Worm (Caenorhabditis elegans) whole organism, young adult: ENCODE data around the gene C28H8.5.

ENCODE experiments used
- D2030.7 ChIP-seq: fragments of 200-800 bp; sonication (Bioruptor generic); IDR thresholded peaks from 2 replicates; pipeline ENCODE4 v1.3.6; 2022; ENCODE audit warnings: missing genetic modification reagents, missing genetic modification characterization, missing compliant biosample characterization
- F10E7.11 ChIP-seq: sonication (generic microtip); optimal IDR thresholded peaks from 2 replicates; lab custom pipeline; 2017; ENCODE audit warnings: mild to moderate bottlenecking, missing genetic modification characterization, moderate library complexity, missing compliant biosample characterization
- F23B12.7 ChIP-seq: sonication (generic microtip); optimal IDR thresholded peaks from 2 replicates; lab custom pipeline; 2017; ENCODE audit warnings: missing genetic modification characterization, mild to moderate bottlenecking, missing compliant biosample characterization, antibody characterized with exemption, moderate library complexity; ENCODE audit not compliant: insufficient read depth
- F33H1.4 ChIP-seq: fragments of 200-800 bp; sonication (Bioruptor generic); IDR thresholded peaks from 2 replicates; pipeline ENCODE4 v1.3.6; 2022; ENCODE audit warnings: missing genetic modification reagents, missing genetic modification characterization, missing compliant biosample characterization
- F37B4.10 ChIP-seq: fragments of 200-800 bp; sonication (Bioruptor generic); IDR thresholded peaks from 2 replicates; pipeline ENCODE4 v1.3.6; 2022; ENCODE audit warnings: missing genetic modification characterization, missing compliant biosample characterization
- K11D2.4 ChIP-seq: fragments of 200-800 bp; sonication (Bioruptor generic); IDR thresholded peaks from 2 replicates; pipeline ENCODE4 v1.3.6; 2022; ENCODE audit warnings: missing genetic modification reagents, missing genetic modification characterization, missing compliant biosample characterization
- T07F8.4 ChIP-seq: sonication (generic microtip); optimal IDR thresholded peaks from 2 replicates; lab custom pipeline; 2016; ENCODE audit warnings: mild to moderate bottlenecking, missing genetic modification characterization, moderate library complexity, missing compliant biosample characterization
- Y53F4B.3 ChIP-seq: fragments of 200-800 bp; sonication (Bioruptor generic); IDR thresholded peaks from 2 replicates; pipeline ENCODE4 v1.3.6; 2022; ENCODE audit warnings: missing genetic modification reagents, missing genetic modification characterization, missing compliant biosample characterization
- Y95B8A.8 ChIP-seq: fragments of 200-800 bp; sonication (Bioruptor generic); IDR thresholded peaks from 2 replicates; pipeline ENCODE4 v1.3.6; 2022; ENCODE audit warnings: missing genetic modification reagents, missing genetic modification characterization, missing compliant biosample characterization
- ama-1 ChIP-seq, 3 experiments: fragments of 150-350 bp in 1 of 3; sonication (generic microtip) in 2 of 3; optimal IDR thresholded peaks; 2 replicates each; lab custom pipeline; 2014 to 2018; ENCODE audit warnings: missing biosample characterization in 2 of 3, missing genetic modification characterization in 2 of 3, missing genetic modification reagents in 2 of 3
- aptf-3 ChIP-seq: fragments of 200-800 bp; sonication (Bioruptor generic); IDR thresholded peaks from 2 replicates; pipeline ENCODE4 v1.3.6; 2022; ENCODE audit warnings: missing genetic modification characterization, missing compliant biosample characterization
- atf-7 ChIP-seq: sonication (generic microtip); optimal IDR thresholded peaks from 2 replicates; lab custom pipeline; 2017; ENCODE audit warnings: mild to moderate bottlenecking, missing genetic modification characterization, missing compliant biosample characterization
- attf-3 ChIP-seq: fragments of 200-800 bp; sonication (Bioruptor generic); conservative IDR thresholded peaks from 2 replicates; pipeline ENCODE4 v1.3.6; 2022; ENCODE audit warnings: missing genetic modification reagents, missing genetic modification characterization, missing compliant biosample characterization
- bed-1 ChIP-seq: fragments of 200-800 bp; sonication (Bioruptor generic); IDR thresholded peaks from 2 replicates; pipeline ENCODE4 v1.3.6; 2022; ENCODE audit warnings: missing genetic modification reagents, missing genetic modification characterization, missing compliant biosample characterization
- cebp-2 ChIP-seq: fragments of 200-800 bp; sonication (Bioruptor generic); IDR thresholded peaks from 2 replicates; pipeline ENCODE4 v1.3.6; 2022; ENCODE audit warnings: missing genetic modification characterization, missing compliant biosample characterization
- ceh-27 ChIP-seq: fragments of 200-800 bp; sonication (Bioruptor generic); optimal IDR thresholded peaks from 2 replicates; lab custom pipeline; 2018; ENCODE audit warnings: mild to moderate bottlenecking, missing genetic modification characterization, moderate library complexity, missing compliant biosample characterization
- ceh-40 ChIP-seq: fragments of 200-800 bp; sonication (Bioruptor generic); IDR thresholded peaks from 2 replicates; pipeline ENCODE4 v1.3.6; 2022; ENCODE audit warnings: missing genetic modification characterization, missing compliant biosample characterization
- ceh-79 ChIP-seq: sonication (generic microtip); optimal IDR thresholded peaks from 2 replicates; lab custom pipeline; 2017; ENCODE audit warnings: mild to moderate bottlenecking, missing genetic modification characterization, missing compliant biosample characterization
- ceh-91 ChIP-seq: fragments of 200-800 bp; sonication (Bioruptor generic); IDR thresholded peaks from 2 replicates; pipeline ENCODE4 v1.3.6; 2022; ENCODE audit warnings: missing genetic modification reagents, missing genetic modification characterization, missing compliant biosample characterization
- die-1 ChIP-seq: sonication (generic microtip); optimal IDR thresholded peaks from 2 replicates; lab custom pipeline; 2016; ENCODE audit warnings: missing genotype, mild to moderate bottlenecking, missing genetic modification characterization, missing compliant biosample characterization
- efl-1 ChIP-seq: fragments of 150-350 bp; optimal IDR thresholded peaks from 2 replicates; lab custom pipeline; 2014; ENCODE audit warnings: missing biosample characterization, missing genetic modification reagents, missing genetic modification characterization
- egl-18 ChIP-seq: fragments of 200-800 bp; sonication (Bioruptor generic); IDR thresholded peaks from 2 replicates; pipeline ENCODE4 v1.3.6; 2022; ENCODE audit warnings: missing genetic modification reagents, missing genetic modification characterization, missing compliant biosample characterization
- egl-44 ChIP-seq: fragments of 200-800 bp; sonication (Bioruptor generic); IDR thresholded peaks from 2 replicates; pipeline ENCODE4 v1.3.6; 2022; ENCODE audit warnings: missing genetic modification reagents, missing genetic modification characterization, missing compliant biosample characterization
- egrh-3 ChIP-seq: fragments of 200-800 bp; sonication (Bioruptor generic); IDR thresholded peaks from 2 replicates; pipeline ENCODE4 v1.3.6; 2022; ENCODE audit warnings: missing genetic modification reagents, missing genetic modification characterization, missing compliant biosample characterization
- hmg-1.2 ChIP-seq: fragments of 200-800 bp; sonication (Bioruptor generic); IDR thresholded peaks from 2 replicates; pipeline ENCODE4 v1.3.6; 2022; ENCODE audit warnings: missing genetic modification reagents, missing genetic modification characterization, missing compliant biosample characterization
- hmg-20 ChIP-seq: fragments of 200-800 bp; sonication (Bioruptor generic); IDR thresholded peaks from 2 replicates; pipeline ENCODE4 v1.3.6; 2022; ENCODE audit warnings: missing genetic modification reagents, missing genetic modification characterization, missing compliant biosample characterization
- hsf-1 ChIP-seq: fragments of 200-800 bp; sonication (Bioruptor generic); IDR thresholded peaks from 2 replicates; pipeline ENCODE4 v1.3.6; 2022; ENCODE audit warnings: missing genetic modification reagents, missing genetic modification characterization, missing compliant biosample characterization
- let-526 ChIP-seq: fragments of 200-800 bp; sonication (Bioruptor generic); IDR thresholded peaks from 2 replicates; pipeline ENCODE4 v1.3.6; 2022; ENCODE audit warnings: missing genetic modification reagents, missing genetic modification characterization, missing compliant biosample characterization
- let-607 ChIP-seq, 2 experiments: fragments of 200-800 bp in 1 of 2; sonication (Bioruptor generic) in 1 of 2; sonication (generic microtip) in 1 of 2; optimal IDR thresholded peaks; 2 replicates each; lab custom pipeline; 2016 to 2018; ENCODE audit warnings: mild to moderate bottlenecking in 2 of 2, missing compliant biosample characterization in 2 of 2, missing genetic modification characterization in 2 of 2, moderate library complexity in 2 of 2, missing genotype in 1 of 2
- lir-1 ChIP-seq: fragments of 200-800 bp; sonication (Bioruptor generic); conservative IDR thresholded peaks from 2 replicates; pipeline ENCODE4 v1.3.6; 2022; ENCODE audit warnings: missing genetic modification reagents, missing genetic modification characterization, missing compliant biosample characterization
- madf-10 ChIP-seq: sonication (generic microtip); optimal IDR thresholded peaks from 2 replicates; lab custom pipeline; 2016; ENCODE audit warnings: mild to moderate bottlenecking, missing genetic modification characterization, missing compliant biosample characterization
- madf-8 ChIP-seq: fragments of 200-800 bp; sonication (Bioruptor generic); conservative IDR thresholded peaks from 2 replicates; pipeline ENCODE4 v1.3.6; 2022; ENCODE audit warnings: missing genetic modification reagents, missing genetic modification characterization, missing compliant biosample characterization
- nfya-2 ChIP-seq: fragments of 200-800 bp; sonication (Bioruptor generic); IDR thresholded peaks from 2 replicates; pipeline ENCODE4 v1.3.6; 2022; ENCODE audit warnings: missing genetic modification reagents, missing genetic modification characterization, missing compliant biosample characterization
- pha-4 ChIP-seq: fragments of 150-350 bp; sonication (generic microtip); optimal IDR thresholded peaks from 2 replicates; lab custom pipeline; 2014; ENCODE audit warnings: missing biosample characterization, missing genetic modification reagents, missing genetic modification characterization
- rcor-1 ChIP-seq: fragments of 200-800 bp; sonication (Bioruptor generic); IDR thresholded peaks from 2 replicates; pipeline ENCODE4 v1.3.6; 2022; ENCODE audit warnings: missing genetic modification reagents, missing genetic modification characterization, missing compliant biosample characterization
- repo-1 ChIP-seq: sonication (generic microtip); optimal IDR thresholded peaks from 2 replicates; lab custom pipeline; 2017; ENCODE audit warnings: mild to moderate bottlenecking, missing genetic modification characterization, missing compliant biosample characterization
- sea-2 ChIP-seq: fragments of 200-800 bp; sonication (Bioruptor generic); IDR thresholded peaks from 2 replicates; pipeline ENCODE4 v1.3.6; 2022; ENCODE audit warnings: missing genetic modification characterization, missing compliant biosample characterization
- snpc-1.1 ChIP-seq: sonication (generic microtip); optimal IDR thresholded peaks from 2 replicates; lab custom pipeline; 2017; ENCODE audit warnings: missing genetic modification characterization, mild to moderate bottlenecking, missing compliant biosample characterization, antibody characterized with exemption, moderate library complexity, missing genotype, missing genetic modification reagents; ENCODE audit not compliant: insufficient read depth
- snpc-1.3 ChIP-seq: sonication (generic microtip); optimal IDR thresholded peaks from 2 replicates; lab custom pipeline; 2017; ENCODE audit warnings: missing genetic modification characterization, mild to moderate bottlenecking, missing compliant biosample characterization, antibody characterized with exemption, moderate library complexity, missing genotype, missing genetic modification reagents; ENCODE audit not compliant: insufficient read depth
- snpc-4 ChIP-seq, 5 experiments: fragments of 150-350 bp in 1 of 5; sonication (generic microtip) in 4 of 5; optimal IDR thresholded peaks; 2 replicates each; lab custom pipeline; 2014 to 2018; ENCODE audit warnings: missing genetic modification characterization in 5 of 5, missing biosample characterization in 3 of 5, antibody characterized with exemption in 2 of 5, mild to moderate bottlenecking in 2 of 5, missing compliant biosample characterization in 2 of 5, missing genotype in 2 of 5, moderate library complexity in 2 of 5, missing genetic modification reagents in 1 of 5
- tbp1 ChIP-seq: fragments of 200-800 bp; sonication (Bioruptor generic); optimal IDR thresholded peaks from 2 replicates; lab custom pipeline; 2018; ENCODE audit warnings: mild to moderate bottlenecking, missing genetic modification characterization, missing compliant biosample characterization
- tlf-1 ChIP-seq: fragments of 200-800 bp; sonication (Bioruptor generic); optimal IDR thresholded peaks from 2 replicates; lab custom pipeline; 2018; ENCODE audit warnings: mild to moderate bottlenecking, missing genetic modification characterization, missing compliant biosample characterization
- unc-62 ChIP-seq: fragments of 150-350 bp; optimal IDR thresholded peaks from 2 replicates; lab custom pipeline; 2014; ENCODE audit warnings: missing biosample characterization, missing genetic modification reagents, missing genetic modification characterization
- zfh-2 ChIP-seq: fragments of 200-800 bp; sonication (Bioruptor generic); conservative IDR thresholded peaks from 2 replicates; pipeline ENCODE4 v1.3.6; 2022; ENCODE audit warnings: missing genetic modification reagents, missing genetic modification characterization, missing compliant biosample characterization
- zim-3 ChIP-seq: sonication (generic microtip); optimal IDR thresholded peaks from 2 replicates; lab custom pipeline; 2017; ENCODE audit warnings: mild to moderate bottlenecking, missing genetic modification characterization, moderate library complexity, missing compliant biosample characterization
- ztf-25 ChIP-seq: fragments of 200-800 bp; sonication (Bioruptor generic); IDR thresholded peaks from 2 replicates; pipeline ENCODE4 v1.3.6; 2022; ENCODE audit warnings: missing genetic modification reagents, missing genetic modification characterization, missing compliant biosample characterization
- ztf-26 ChIP-seq: sonication (generic microtip); optimal IDR thresholded peaks from 2 replicates; lab custom pipeline; 2017; ENCODE audit warnings: missing genetic modification characterization, missing compliant biosample characterization
- ztf-6 ChIP-seq: fragments of 200-800 bp; sonication (Bioruptor generic); IDR thresholded peaks from 2 replicates; pipeline ENCODE4 v1.3.6; 2022; ENCODE audit warnings: missing genetic modification reagents, missing genetic modification characterization, missing compliant biosample characterization

C28H8.5 gene

DNA sequence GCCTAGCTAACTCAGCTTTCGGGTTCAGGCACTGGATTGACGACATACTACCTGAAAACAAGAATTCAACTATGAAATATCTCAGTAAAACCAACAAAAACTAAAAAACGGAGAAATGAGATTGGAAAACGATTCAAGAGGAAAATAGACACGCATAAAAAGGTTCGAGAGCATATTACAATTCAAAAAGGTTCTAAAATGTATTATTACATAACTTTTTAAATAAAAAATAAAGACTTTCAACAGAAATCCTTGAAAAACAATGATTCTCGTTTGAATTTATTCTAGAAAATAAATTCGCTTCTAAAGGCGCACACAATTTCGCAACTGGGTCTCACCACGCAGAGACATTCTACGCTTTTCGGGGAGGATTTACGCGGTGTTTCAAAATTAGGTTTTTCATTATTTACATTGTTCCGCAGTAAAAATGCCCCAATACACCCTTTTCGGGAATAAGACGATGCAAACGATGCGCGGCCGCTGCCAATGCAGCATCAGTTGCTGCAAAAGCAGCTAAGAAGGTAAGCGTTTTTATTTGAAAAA, 28.4 kb upstream of the C28H8.5 start, which contains the start of the genes cct-6 and alh-9 (continued):
- TF ChIP-seq F23B12.7 (tag; lab: Kevin White, UChicago) (peak; percentile 61), madf-8 (no peak), repo-1 (tag; lab: Kevin White, UChicago) (no peak), aptf-3 (no peak), rcor-1 (GFP tag; lab: Robert Waterston, UW) (no peak), ceh-27 (GFP tag; lab: Kevin White, UChicago) (peak; percentile 35), lir-1 (GFP tag; lab: Robert Waterston, UW) (no peak), ztf-25 (GFP tag; lab: Robert Waterston, UW) (no peak), T07F8.4 (tag; lab: Kevin White, UChicago) (no peak), egl-44 (no peak), ztf-6 (GFP tag; lab: Robert Waterston, UW) (no peak), madf-10 (tag; lab: Kevin White, UChicago) (peak; percentile 2), efl-1 (peak; percentile 70), ama-1 (optimal IDR thresholded peaks at IDR 0.05; lab: Kevin White, UChicago) (no peak), ama-1 (GFP tag; optimal IDR thresholded peaks at IDR 0.05; lab: Kevin White, UChicago) (no peak), ztf-26 (tag; lab: Kevin White, UChicago) (no peak), nfya-2 (GFP tag; lab: Robert Waterston, UW) (no peak), zfh-2 (no peak), snpc-4 (GFP tag; optimal IDR thresholded peaks at IDR 0.05; lab: Kevin White, UChicago) (no peak), snpc-4 (tag; optimal IDR thresholded peaks at IDR 0.05; lab: Kevin White, UChicago) (peak in 3 of 4 experiments; percentile 19 to 30 (median 22)), D2030.7 (GFP tag; lab: Robert Waterston, UW) (no peak), pha-4 (tag; lab: Kevin White, UChicago) (peak; percentile 94), cebp-2 (GFP tag; lab: Robert Waterston, UW) (no peak), unc-62 (GFP tag; lab: Kevin White, UChicago) (no peak), zim-3 (tag; lab: Kevin White, UChicago) (no peak), ceh-40 (GFP tag; lab: Robert Waterston, UW) (no peak), ceh-91 (peak; percentile 44; the same call in 1 of the 2 replicates), K11D2.4 (GFP tag; lab: Robert Waterston, UW) (no peak), sea-2 (GFP tag; lab: Robert Waterston, UW) (no peak), ceh-79 (no peak), F33H1.4 (GFP tag; lab: Robert Waterston, UW) (peak; percentile 93), snpc-1.3 (tag; lab: Kevin White, UChicago) (no peak), let-526 (GFP tag; lab: Robert Waterston, UW) (no peak), tlf-1 (GFP tag; lab: Kevin White, UChicago) (no peak), egrh-3 (GFP tag; lab: Robert Waterston, UW) (no peak), snpc-1.1 (tag; lab: Kevin White, UChicago) (no peak), atf-7 (tag; lab: Kevin White, UChicago) (no peak), F10E7.11 (tag; lab: Kevin White, UChicago) (no peak), egl-18 (GFP tag; lab: Robert Waterston, UW) (no peak), attf-3 (GFP tag; lab: Robert Waterston, UW) (no peak), hmg-1.2 (GFP tag; lab: Robert Waterston, UW) (peak; percentile 37; the same call in 1 of the 2 replicates), Y53F4B.3 (GFP tag; lab: Robert Waterston, UW) (no peak), die-1 (tag; lab: Kevin White, UChicago) (no peak), Y95B8A.8 (no peak), F37B4.10 (no peak), hmg-20 (no peak), tbp1 (peak; percentile 44), let-607 (tag; optimal IDR thresholded peaks at IDR 0.05; lab: Kevin White, UChicago) (no peak), bed-1 (GFP tag; lab: Robert Waterston, UW) (no peak), hsf-1 (GFP tag; lab: Robert Waterston, UW) (peak; percentile 77)
